Fruit fly (Drosophila melanogaster) whole organism, prepupa: ENCODE measurements around the gene yellow-c.

ENCODE experiments used
- Blimp-1 ChIP-seq: fragments of 200-800 bp; sonication (Bioruptor generic); optimal IDR thresholded peaks from 3 replicates; lab custom pipeline; 2017; ENCODE audit warnings: missing biosample characterization, missing genetic modification characterization, mild to moderate bottlenecking, moderate library complexity, missing genetic modification reagents
- CG6163 ChIP-seq: fragments of 200-800 bp; sonication (Bioruptor generic); IDR thresholded peaks from 3 replicates; pipeline ENCODE4 v1.3.6; 2022; ENCODE audit warnings: missing biosample characterization, missing genetic modification characterization
- CG8119 ChIP-seq: fragments of 200-800 bp; sonication (Bioruptor generic); IDR thresholded peaks from 3 replicates; pipeline ENCODE4 v1.3.6; 2022; ENCODE audit warnings: missing biosample characterization, missing genetic modification characterization
- Ets21C ChIP-seq: fragments of 200-800 bp; sonication (Bioruptor generic); optimal IDR thresholded peaks from 3 replicates; lab custom pipeline; 2016; ENCODE audit warnings: missing biosample characterization, missing genetic modification characterization
- Lpt ChIP-seq: fragments of 200-800 bp; sonication (Bioruptor generic); optimal IDR thresholded peaks from 3 replicates; lab custom pipeline; 2016; ENCODE audit warnings: missing biosample characterization, missing genetic modification characterization
- Sox102F ChIP-seq: fragments of 200-800 bp; sonication (Bioruptor generic); optimal IDR thresholded peaks from 2 replicates; lab custom pipeline; 2016; ENCODE audit warnings: missing biosample characterization, mild to moderate bottlenecking, missing genetic modification characterization
- cyc ChIP-seq: fragments of 200-800 bp; sonication (Bioruptor generic); optimal IDR thresholded peaks from 3 replicates; lab custom pipeline; 2016; ENCODE audit warnings: missing biosample characterization, missing genetic modification characterization
- eg ChIP-seq: fragments of 200-800 bp; sonication (Bioruptor generic); IDR thresholded peaks from 3 replicates; pipeline ENCODE4 v1.3.6; 2022; ENCODE audit warnings: missing biosample characterization, missing genetic modification characterization
- fd59A ChIP-seq: fragments of 200-800 bp; sonication (Bioruptor generic); optimal IDR thresholded peaks from 2 replicates; lab custom pipeline; 2017; ENCODE audit warnings: missing biosample characterization, mild to moderate bottlenecking, missing genetic modification characterization, missing genetic modification reagents

DNA sequence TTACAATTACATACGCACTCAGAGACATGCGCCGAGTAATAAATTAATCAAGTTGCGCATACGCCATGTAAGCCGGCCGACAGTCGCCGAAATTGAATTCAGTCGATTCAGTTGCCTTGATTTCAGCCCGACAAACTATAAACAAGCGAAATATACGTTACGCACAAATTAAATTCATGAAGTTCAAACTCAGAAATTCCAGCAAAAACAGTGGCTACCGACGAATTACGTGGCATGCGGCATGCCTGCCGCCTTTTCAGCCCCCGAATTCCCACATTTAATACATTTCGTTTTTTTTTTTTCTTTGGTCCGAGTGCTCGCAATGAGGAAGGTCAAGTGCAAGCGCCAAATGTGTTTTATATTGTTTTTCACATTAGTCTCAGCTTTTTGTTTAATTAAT lies 34.8 kb upstream of the yellow-c start:
- TF ChIP-seq fd59A (GFP tag; lab: Kevin White, UChicago) (no peak), eg (GFP tag; lab: Robert Waterston, UW) (no peak), Lpt (GFP tag; lab: Kevin White, UChicago) (no peak), CG6163 (GFP tag; lab: Robert Waterston, UW) (no peak), Sox102F (GFP tag; lab: Kevin White, UChicago) (no peak), Blimp-1 (GFP tag; lab: Kevin White, UChicago) (no peak), Ets21C (GFP tag; lab: Kevin White, UChicago) (no peak), cyc (GFP tag; lab: Kevin White, UChicago) (no peak), CG8119 (GFP tag; lab: Robert Waterston, UW) (no peak)
